Fruit fly (Drosophila melanogaster) whole organism, embryonic: Measurements from ENCODE around the gene Rift.

Experiments
- Abd-B ChIP-seq: fragments of 200-800 bp; sonication (Bioruptor generic); optimal IDR thresholded peaks from 2 replicates; lab custom pipeline; 2018; ENCODE audit warnings: missing biosample characterization, mild to moderate bottlenecking, missing genetic modification characterization, moderate library complexity
- CG10274 ChIP-seq: fragments of 200-800 bp; sonication (Bioruptor generic); optimal IDR thresholded peaks from 3 replicates; lab custom pipeline; 2017; ENCODE audit warnings: missing biosample characterization, mild to moderate bottlenecking, missing genetic modification characterization
- CG10431 ChIP-seq: fragments of 200-800 bp; sonication (Bioruptor generic); optimal IDR thresholded peaks from 3 replicates; lab custom pipeline; 2018; ENCODE audit warnings: missing biosample characterization, mild to moderate bottlenecking, missing genetic modification characterization
- CG11085 ChIP-seq: fragments of 200-800 bp; sonication (Bioruptor generic); IDR thresholded peaks from 2 replicates; pipeline ENCODE4 v1.3.6; 2022; ENCODE audit warnings: missing biosample characterization, missing genetic modification characterization
- CG11247 ChIP-seq: fragments of 200-800 bp; sonication (Bioruptor generic); IDR thresholded peaks from 2 replicates; pipeline ENCODE4 v1.3.6; 2022; ENCODE audit warnings: missing biosample characterization, missing genetic modification characterization
- CG12155 ChIP-seq: fragments of 200-800 bp; sonication (Bioruptor generic); optimal IDR thresholded peaks from 3 replicates; lab custom pipeline; 2016; ENCODE audit warnings: missing biosample characterization, missing genetic modification characterization
- CG12299 ChIP-seq: fragments of 200-800 bp; sonication (Bioruptor generic); optimal IDR thresholded peaks from 2 replicates; lab custom pipeline; 2018; ENCODE audit warnings: missing biosample characterization, mild to moderate bottlenecking, missing genetic modification characterization
- CG1233 ChIP-seq: fragments of 200-800 bp; sonication (Bioruptor generic); optimal IDR thresholded peaks from 4 replicates; lab custom pipeline; 2018; ENCODE audit warnings: missing biosample characterization, mild to moderate bottlenecking, missing genetic modification characterization
- CG14050 ChIP-seq: fragments of 200-800 bp; sonication (Bioruptor generic); IDR thresholded peaks from 3 replicates; pipeline ENCODE4 v1.3.6; 2022; ENCODE audit warnings: missing biosample characterization, missing genetic modification characterization
- CG15269 ChIP-seq: fragments of 200-800 bp; sonication (Bioruptor generic); optimal IDR thresholded peaks from 2 replicates; lab custom pipeline; 2018; ENCODE audit warnings: missing biosample characterization, mild to moderate bottlenecking, missing genetic modification characterization, moderate library complexity
- CG1647 ChIP-seq: fragments of 200-800 bp; sonication (Bioruptor generic); optimal IDR thresholded peaks from 3 replicates; lab custom pipeline; 2016; ENCODE audit warnings: missing biosample characterization, missing genetic modification characterization
- CG16813 ChIP-seq: fragments of 200-800 bp; sonication (Bioruptor generic); IDR thresholded peaks from 3 replicates; pipeline ENCODE4 v1.3.6; 2022; ENCODE audit warnings: missing biosample characterization, missing genetic modification characterization; ENCODE audit not compliant: partially characterized antibody
- CG17802 ChIP-seq: fragments of 200-800 bp; sonication (Bioruptor generic); optimal IDR thresholded peaks from 2 replicates; lab custom pipeline; 2018; ENCODE audit warnings: missing biosample characterization, mild to moderate bottlenecking, missing genetic modification characterization, moderate library complexity
- CG2889 ChIP-seq: fragments of 200-800 bp; sonication (Bioruptor generic); IDR thresholded peaks from 3 replicates; pipeline ENCODE4 v1.3.6; 2022; ENCODE audit warnings: missing biosample characterization, missing genetic modification characterization
- CG3065 ChIP-seq: fragments of 200-800 bp; sonication (Bioruptor generic); optimal IDR thresholded peaks from 2 replicates; lab custom pipeline; 2016; ENCODE audit warnings: missing biosample characterization, missing genetic modification characterization
- CG4360 ChIP-seq: fragments of 200-800 bp; sonication (Bioruptor generic); IDR thresholded peaks from 2 replicates; pipeline ENCODE4 v1.3.6; 2022; ENCODE audit warnings: missing biosample characterization, missing genetic modification characterization
- CG8290 ChIP-seq, 3 experiments: fragments of 200-800 bp; sonication (Bioruptor generic); optimal IDR thresholded peaks; 2 replicates each; lab custom pipeline; 2016 to 2019; ENCODE audit warnings: missing biosample characterization in 3 of 3, missing genetic modification characterization in 3 of 3, mild to moderate bottlenecking in 2 of 3, moderate library complexity in 1 of 3
- CG8388 ChIP-seq: fragments of 200-800 bp; sonication (Bioruptor generic); optimal IDR thresholded peaks from 2 replicates; lab custom pipeline; 2019; ENCODE audit warnings: missing biosample characterization, mild to moderate bottlenecking, missing genetic modification characterization, moderate library complexity
- CG9797 ChIP-seq: fragments of 200-800 bp; sonication (Bioruptor generic); optimal IDR thresholded peaks from 3 replicates; lab custom pipeline; 2018; ENCODE audit warnings: missing biosample characterization, mild to moderate bottlenecking, missing genetic modification characterization
- CoRest ChIP-seq: fragments of 200-800 bp; sonication (Bioruptor generic); optimal IDR thresholded peaks from 3 replicates; lab custom pipeline; 2018; ENCODE audit warnings: missing biosample characterization, mild to moderate bottlenecking, missing genetic modification characterization, moderate library complexity
- Hand ChIP-seq: fragments of 200-800 bp; sonication (Bioruptor generic); optimal IDR thresholded peaks from 2 replicates; lab custom pipeline; 2017; ENCODE audit warnings: mild to moderate bottlenecking, missing biosample characterization, missing genetic modification reagents, missing genetic modification characterization
- Hr39 ChIP-seq: fragments of >200 bp; optimal IDR thresholded peaks from 2 replicates; lab custom pipeline; 2017
- Meics ChIP-seq: fragments of 200-800 bp; sonication (Bioruptor generic); optimal IDR thresholded peaks from 2 replicates; lab custom pipeline; 2017; ENCODE audit warnings: missing biosample characterization, mild to moderate bottlenecking, missing genetic modification characterization
- NC2β ChIP-seq: fragments of 200-800 bp; sonication (Bioruptor generic); optimal IDR thresholded peaks from 2 replicates; lab custom pipeline; 2016; ENCODE audit warnings: missing biosample characterization, missing genetic modification characterization
- NFAT ChIP-seq: fragments of 200-800 bp; sonication (Bioruptor generic); IDR thresholded peaks from 2 replicates; pipeline ENCODE4 v1.3.6; 2022; ENCODE audit warnings: missing biosample characterization, missing genetic modification characterization
- Neu2 ChIP-seq: fragments of 200-800 bp; sonication (Bioruptor generic); optimal IDR thresholded peaks from 3 replicates; lab custom pipeline; 2016; ENCODE audit warnings: missing biosample characterization, missing genetic modification characterization, borderline replicate concordance
- Nf-YA ChIP-seq: fragments of 200-800 bp; sonication (Bioruptor generic); IDR thresholded peaks from 2 replicates; pipeline ENCODE4 v1.3.6; 2022; ENCODE audit warnings: missing biosample characterization, missing genetic modification characterization
- Opbp ChIP-seq: fragments of 200-800 bp; sonication (Bioruptor generic); IDR thresholded peaks from 3 replicates; pipeline ENCODE4 v1.3.6; 2022; ENCODE audit warnings: missing biosample characterization, missing genetic modification characterization; ENCODE audit not compliant: partially characterized antibody
- Six4 ChIP-seq: fragments of 200-800 bp; sonication (Bioruptor generic); optimal IDR thresholded peaks from 2 replicates; lab custom pipeline; 2016; ENCODE audit warnings: missing biosample characterization, missing genetic modification characterization
- Spps ChIP-seq: fragments of 200-800 bp; sonication (Bioruptor generic); optimal IDR thresholded peaks from 2 replicates; lab custom pipeline; 2018; ENCODE audit warnings: missing biosample characterization, mild to moderate bottlenecking, missing genetic modification characterization
- bab2 ChIP-seq: fragments of 200-800 bp; sonication (Bioruptor generic); optimal IDR thresholded peaks from 2 replicates; lab custom pipeline; 2016; ENCODE audit warnings: missing biosample characterization, missing genetic modification characterization
- corto ChIP-seq: fragments of 200-800 bp; sonication (Bioruptor generic); optimal IDR thresholded peaks from 2 replicates; lab custom pipeline; 2016; ENCODE audit warnings: missing biosample characterization, mild to moderate bottlenecking, missing genetic modification characterization, moderate library complexity
- dati ChIP-seq: fragments of 200-800 bp; sonication (Bioruptor generic); IDR thresholded peaks from 2 replicates; pipeline ENCODE4 v1.3.6; 2022; ENCODE audit warnings: missing biosample characterization, missing genetic modification characterization
- dm ChIP-seq: fragments of 200-800 bp; sonication (Bioruptor generic); optimal IDR thresholded peaks from 3 replicates; lab custom pipeline; 2016; ENCODE audit warnings: missing biosample characterization, missing genetic modification characterization
- hbn ChIP-seq: fragments of 200-800 bp; sonication (Bioruptor generic); IDR thresholded peaks from 2 replicates; pipeline ENCODE4 v1.3.6; 2022; ENCODE audit warnings: missing biosample characterization, missing genetic modification characterization; ENCODE audit not compliant: partially characterized antibody
- klu ChIP-seq: fragments of 200-800 bp; sonication (Bioruptor generic); IDR thresholded peaks from 2 replicates; pipeline ENCODE4 v1.3.6; 2022; ENCODE audit warnings: missing biosample characterization, missing genetic modification characterization
- lab ChIP-seq: fragments of 200-800 bp; sonication (Bioruptor generic); optimal IDR thresholded peaks from 3 replicates; lab custom pipeline; 2017; ENCODE audit warnings: missing biosample characterization, missing genetic modification characterization, mild to moderate bottlenecking, moderate library complexity, missing genetic modification reagents
- lmd ChIP-seq: fragments of 200-800 bp; sonication (Bioruptor generic); IDR thresholded peaks from 2 replicates; pipeline ENCODE4 v1.3.6; 2022; ENCODE audit warnings: missing biosample characterization, missing genetic modification characterization
- otp ChIP-seq: fragments of 200-800 bp; sonication (Bioruptor generic); IDR thresholded peaks from 3 replicates; pipeline ENCODE4, ENCODE4 v1.3.6; 2022; ENCODE audit warnings: missing biosample characterization, missing genetic modification characterization
- prd ChIP-seq, 3 experiments: fragments of >200 bp in 2 of 3; fragments of 200-800 bp in 1 of 3; sonication (Bioruptor generic) in 1 of 3; optimal IDR thresholded peaks in 2 of 3; IDR thresholded peaks in 1 of 3; 2 replicates in 2 of 3; 3 replicates in 1 of 3; pipeline versions ENCODE4 v1.3.6 to Lab custom; 2017 to 2022; ENCODE audit warnings: missing biosample characterization in 1 of 3, missing genetic modification characterization in 1 of 3
- shn ChIP-seq: fragments of 200-800 bp; sonication (Bioruptor generic); optimal IDR thresholded peaks from 3 replicates; lab custom pipeline; 2016; ENCODE audit warnings: missing biosample characterization, missing genetic modification characterization
- sug ChIP-seq: fragments of 200-800 bp; optimal IDR thresholded peaks from 2 replicates; lab custom pipeline; 2019; ENCODE audit warnings: missing biosample characterization, mild to moderate bottlenecking, missing genetic modification characterization, moderate library complexity
- tio ChIP-seq: fragments of 200-800 bp; sonication (Bioruptor generic); optimal IDR thresholded peaks from 2 replicates; lab custom pipeline; 2017; ENCODE audit warnings: missing biosample characterization, missing genetic modification characterization, inconsistent platforms
- trh ChIP-seq: fragments of 200-800 bp; sonication (Bioruptor generic); optimal IDR thresholded peaks from 2 replicates; lab custom pipeline; 2016; ENCODE audit warnings: missing biosample characterization, missing genetic modification characterization
- vnd ChIP-seq: fragments of 200-800 bp; sonication (Bioruptor generic); IDR thresholded peaks from 3 replicates; pipeline ENCODE4 v1.3.6; 2022; ENCODE audit warnings: missing biosample characterization, missing genetic modification characterization; ENCODE audit not compliant: partially characterized antibody
- vvl ChIP-seq: fragments of 200-800 bp; sonication (Bioruptor generic); IDR thresholded peaks from 2 replicates; pipeline ENCODE4 v1.3.6; 2022; ENCODE audit warnings: missing biosample characterization, missing genetic modification characterization
- wor ChIP-seq: fragments of 200-800 bp; sonication (Bioruptor generic); IDR thresholded peaks from 2 replicates; pipeline ENCODE4 v1.3.6; 2022; ENCODE audit warnings: missing biosample characterization, missing genetic modification characterization
- yki ChIP-seq: fragments of >200 bp; optimal IDR thresholded peaks from 3 replicates; lab custom pipeline; 2018

Rift gene

dm6 chr3R:31776583-31777362 lies 33.2 kb downstream of the Rift start, which contains the start of the genes CG2126 and faf (continued):
- TF ChIP-seq CG15269 (tag; lab: Kevin White, UChicago) (peak; percentile 84), CG12299 (tag; lab: Kevin White, UChicago) (peak; percentile 70), wor (peak; percentile 41; the same call in 1 of the 2 replicates), vnd (GFP tag; lab: Robert Waterston, UW) (0 out of 3 replicates have a peak, but pooled peaks have one; percentile 48), CG9797 (GFP tag; lab: Kevin White, UChicago) (peak; percentile 30), Hand (peak; percentile 23), NC2β (GFP tag; lab: Kevin White, UChicago) (peak; percentile 49), CG4360 (GFP tag; lab: Robert Waterston, UW) (0 out of 2 replicates have a peak, but pooled peaks have one; percentile 22), Opbp (GFP tag; lab: Robert Waterston, UW) (no peak), lmd (GFP tag; lab: Robert Waterston, UW) (peak; percentile 80), CG1647 (GFP tag; lab: Kevin White, UChicago) (peak; percentile 6), Six4 (peak; percentile 70), klu (peak; percentile 63; the same call in 1 of the 2 replicates), hbn (no peak; the same call in 1 of the 2 replicates), Spps (tag; lab: Kevin White, UChicago) (peak; percentile 25), CG12155 (GFP tag; lab: Kevin White, UChicago) (peak; percentile 75), prd (optimal IDR thresholded peaks at IDR 0.05; lab: Kevin White, UChicago) (no peak), prd (GFP tag; IDR thresholded peaks at IDR 0.05; lab: Robert Waterston, UW) (peak; percentile 84), Meics (peak; percentile 74), CG10431 (GFP tag; lab: Kevin White, UChicago) (peak; percentile 44), bab2 (GFP tag; lab: Kevin White, UChicago) (peak; percentile 52), trh (GFP tag; lab: Kevin White, UChicago) (peak; percentile 63), CG2889 (peak; percentile 56; the same call in 2 of the 3 replicates), Nf-YA (GFP tag; lab: Robert Waterston, UW) (peak; percentile 46; the same call in 1 of the 2 replicates), CG1233 (GFP tag; lab: Kevin White, UChicago) (peak; percentile 71), CG10274 (no peak), vvl (GFP tag; lab: Robert Waterston, UW) (peak; percentile 85), CG3065 (GFP tag; lab: Kevin White, UChicago) (peak; percentile 21), CG8290 (GFP tag; optimal IDR thresholded peaks at IDR 0.05; lab: Kevin White, UChicago) (peak; percentile 44), CG8290 (tag; optimal IDR thresholded peaks at IDR 0.05; lab: Kevin White, UChicago) (no peak), dati (GFP tag; lab: Robert Waterston, UW) (no peak), CoRest (tag; lab: Kevin White, UChicago) (peak; percentile 86), CG17802 (peak; percentile 35), CG16813 (peak; percentile 46; the same call in 1 of the 3 replicates), CG14050 (GFP tag; lab: Robert Waterston, UW) (peak; percentile 56; the same call in 2 of the 3 replicates), CG11085 (GFP tag; lab: Robert Waterston, UW) (peak; percentile 60; the same call in 1 of the 2 replicates), otp (0 out of 3 replicates have a peak, but pooled peaks have one; percentile 44), Neu2 (GFP tag; lab: Kevin White, UChicago) (no peak), lab (no peak), corto (no peak), Abd-B (GFP tag; lab: Kevin White, UChicago) (peak; percentile 81), shn (no peak), Hr39 (no peak), sug (tag; lab: Kevin White, UChicago) (peak; percentile 74), tio (GFP tag; lab: Kevin White, UChicago) (no peak), CG8388 (peak; percentile 77), dm (GFP tag; lab: Kevin White, UChicago) (peak; percentile 11), CG11247 (GFP tag; lab: Robert Waterston, UW) (peak; percentile 73), NFAT (GFP tag; lab: Robert Waterston, UW) (peak; percentile 85), yki (no peak)
